Fruit fly (Drosophila melanogaster): ENCODE results near the gene CG1275.

DNA sequence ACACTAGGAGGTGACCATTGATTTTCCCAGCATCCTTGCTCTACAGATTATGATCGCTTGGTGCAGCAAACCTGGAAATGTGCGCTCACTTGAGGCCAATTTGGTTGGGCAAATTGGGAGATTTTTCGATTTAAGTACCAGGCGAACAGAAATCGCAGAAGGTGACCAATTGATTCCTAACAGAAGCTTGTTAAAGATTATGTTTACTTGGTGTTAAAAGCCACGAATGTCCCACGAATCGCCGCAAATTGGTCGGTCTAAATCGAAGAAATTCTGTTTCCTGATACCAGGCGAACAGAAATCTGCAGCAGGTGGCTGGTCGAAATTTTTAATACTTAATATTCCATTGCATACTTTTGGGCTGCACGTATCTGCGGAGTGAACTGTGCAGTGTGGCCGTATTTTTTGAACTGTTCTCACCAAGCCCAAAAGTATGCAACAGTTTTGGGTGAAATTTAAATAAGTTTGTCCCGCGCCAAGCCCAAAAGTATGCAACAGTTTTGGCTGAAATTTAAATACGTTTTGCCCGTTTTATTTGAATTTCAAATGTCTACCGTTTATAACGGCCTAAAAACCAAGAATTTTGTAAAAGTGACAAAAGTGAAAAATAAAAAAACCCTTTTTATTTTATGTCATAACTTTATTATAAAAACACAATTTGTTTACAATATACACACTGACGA lies 13.2 kb downstream of the CG1275 start, which contains the start of gene CG32301:
- TF ChIP-seq Sox14 (GFP tag; optimal IDR thresholded peaks at IDR 0.05) (no peak), fd59A (GFP tag; optimal IDR thresholded peaks at IDR 0.05) (no peak), esn (GFP tag; optimal IDR thresholded peaks at IDR 0.05) (no peak), CG32006 (GFP tag; optimal IDR thresholded peaks at IDR 0.05) (no peak)
